Worm (Caenorhabditis elegans): Measurements from ENCODE around the gene F54C9.11.

Gene F54C9.11

ce11 chrII:8546975-8547374 lies 37.9 kb downstream of the F54C9.11 start (continued):
- TF ChIP-seq F10E7.11 (tag; optimal IDR thresholded peaks at IDR 0.05) (peak; percentile 71), C17E4.6 (GFP tag; IDR thresholded peaks at IDR 0.05) (no peak), madf-10 (tag; optimal IDR thresholded peaks at IDR 0.05) (peak; percentile 60), T07F8.4 (tag; optimal IDR thresholded peaks at IDR 0.05) (peak; percentile 85), somi-1 (GFP tag; optimal IDR thresholded peaks at IDR 0.05) (peak; percentile 70), egl-18 (GFP tag; IDR thresholded peaks at IDR 0.05) (peak; percentile 87), ceh-100 (GFP tag; IDR thresholded peaks at IDR 0.05) (peak; percentile 49; the same call in 1 of the 2 replicates), unc-130 (GFP tag; optimal IDR thresholded peaks at IDR 0.05) (no peak), snpc-1.1 (tag; optimal IDR thresholded peaks at IDR 0.05; ENCODE audit: insufficient read depth) (peak; percentile 64), ztf-25 (GFP tag; IDR thresholded peaks at IDR 0.05) (peak; percentile 71; the same call in 1 of the 2 replicates), ceh-27 (GFP tag; optimal IDR thresholded peaks at IDR 0.05) (peak; percentile 75), Y53G8AR.9 (GFP tag; conservative IDR thresholded peaks at IDR 0.05) (peak; percentile 90), T26A5.8 (tag; optimal IDR thresholded peaks at IDR 0.05) (peak; percentile 88), hrde-1 (tag; optimal IDR thresholded peaks at IDR 0.05; ENCODE audit: borderline replicate concordance) (peak; percentile 72), B0035.1 (tag; optimal IDR thresholded peaks at IDR 0.05) (peak; percentile 51), ZK185.1 (tag; optimal IDR thresholded peaks at IDR 0.05; ENCODE audit: poor library complexity, severe bottlenecking) (peak; percentile 88), F52B5.7 (tag; optimal IDR thresholded peaks at IDR 0.05) (no peak), lsy-27 (tag; optimal IDR thresholded peaks at IDR 0.05; ENCODE audit: borderline replicate concordance, insufficient read depth) (peak; percentile 23), B0336.3 (GFP tag; IDR thresholded peaks at IDR 0.05) (no peak), egl-44 (GFP tag; IDR thresholded peaks at IDR 0.05) (peak; percentile 84), F57A8.1 (GFP tag; optimal IDR thresholded peaks at IDR 0.05) (peak; percentile 98), lin-35 (GFP tag; optimal IDR thresholded peaks at IDR 0.05) (no peak), repo-1 (tag; optimal IDR thresholded peaks at IDR 0.05) (peak; percentile 85), F33H1.4 (GFP tag; IDR thresholded peaks at IDR 0.05) (peak; percentile 36; the same call in 1 of the 2 replicates), ceh-91 (GFP tag; IDR thresholded peaks at IDR 0.05) (peak; percentile 48; the same call in 1 of the 2 replicates), sea-2 (GFP tag; IDR thresholded peaks at IDR 0.05) (no peak), attf-6 (GFP tag; IDR thresholded peaks at IDR 0.05) (no peak), aptf-3 (GFP tag; IDR thresholded peaks at IDR 0.05) (0 out of 2 replicates have a peak, but pooled peaks have one; percentile 37), F55B11.4 (tag; optimal IDR thresholded peaks at IDR 0.05; ENCODE audit: borderline replicate concordance, insufficient read depth) (no peak), bed-2 (GFP tag; IDR thresholded peaks at IDR 0.05) (no peak), bed-1 (GFP tag; IDR thresholded peaks at IDR 0.05) (no peak), cebp-1 (GFP tag; IDR thresholded peaks at IDR 0.05) (peak; percentile 58; the same call in 1 of the 2 replicates), cebp-1 (tag; optimal IDR thresholded peaks at IDR 0.05) (no peak), lir-1 (GFP tag; conservative IDR thresholded peaks at IDR 0.05) (0 out of 2 replicates have a peak, but pooled peaks have one; percentile 44), gei-17 (GFP tag; optimal IDR thresholded peaks at IDR 0.05) (no peak), tbx-9 (tag; optimal IDR thresholded peaks at IDR 0.05; ENCODE audit: borderline replicate concordance) (peak; percentile 21), lin-26 (GFP tag; IDR thresholded peaks at IDR 0.05) (no peak), cebp-2 (GFP tag; IDR thresholded peaks at IDR 0.05) (peak; percentile 98), Y56A3A.18 (GFP tag; IDR thresholded peaks at IDR 0.05) (peak; percentile 91), hmg-20 (GFP tag; IDR thresholded peaks at IDR 0.05) (peak; percentile 72), xnd-1 (tag; optimal IDR thresholded peaks at IDR 0.05) (no peak), efl-1 (GFP tag; optimal IDR thresholded peaks at IDR 0.05) (peak; percentile 47), rpc-1 (optimal IDR thresholded peaks at IDR 0.05) (peak; percentile 87), rpc-1 (tag; optimal IDR thresholded peaks at IDR 0.05) (peak; percentile 91), egrh-3 (GFP tag; IDR thresholded peaks at IDR 0.05) (peak; percentile 55; the same call in 1 of the 2 replicates), rcor-1 (GFP tag; IDR thresholded peaks at IDR 0.05) (0 out of 2 replicates have a peak, but pooled peaks have one; percentile 41), let-607 (tag; optimal IDR thresholded peaks at IDR 0.05) (peak; percentile 62 to 70), dpff-1 (tag; optimal IDR thresholded peaks at IDR 0.05) (no peak)

All from whole organism, young adult.